Fruit fly (Drosophila melanogaster): ENCODE results near the gene CG33125.

DNA sequence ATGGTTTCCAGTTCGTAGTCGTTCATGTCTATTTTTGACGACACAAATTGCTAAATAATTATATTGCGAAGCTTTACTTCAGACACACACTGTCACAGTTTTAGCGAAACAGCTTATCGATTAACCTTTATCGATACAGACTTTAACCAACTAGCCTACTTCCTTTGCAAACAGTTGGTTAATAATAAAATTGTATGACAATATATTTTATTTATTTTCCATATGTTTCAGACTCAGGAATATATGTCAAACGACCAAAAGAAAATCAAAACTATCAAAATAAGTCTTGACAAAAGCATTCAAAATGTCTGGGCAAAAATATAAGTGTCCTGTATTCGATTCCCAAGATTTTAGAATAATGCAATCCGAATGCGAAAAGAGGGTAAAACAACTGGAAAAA lies 4.6 kb downstream of the CG33125 start, which contains the start of the genes CG9962 and CG43851:
- no peak for TF ChIP-seq Myc (optimal IDR thresholded peaks at IDR 0.05)
- no peak for TF ChIP-seq lola (GFP tag; optimal IDR thresholded peaks at IDR 0.05)
- no peak for TF ChIP-seq foxo (GFP tag; optimal IDR thresholded peaks at IDR 0.05)
- no peak for TF ChIP-seq Hr83 (GFP tag; optimal IDR thresholded peaks at IDR 0.05; ENCODE audit: poor library complexity, severe bottlenecking)
- TF ChIP-seq Jra (GFP tag; optimal IDR thresholded peaks at IDR 0.05), result no peak
- TF ChIP-seq Sp1 (GFP tag; optimal IDR thresholded peaks at IDR 0.05), result no peak
- TF ChIP-seq CG32264 (GFP tag; optimal IDR thresholded peaks at IDR 0.05), result no peak
- no peak for TF ChIP-seq fru (GFP tag; optimal IDR thresholded peaks at IDR 0.05)
- TF ChIP-seq psq (GFP tag; optimal IDR thresholded peaks at IDR 0.05), result no peak
